Fruit fly (Drosophila melanogaster): ENCODE data around the gene arg.

DNA sequence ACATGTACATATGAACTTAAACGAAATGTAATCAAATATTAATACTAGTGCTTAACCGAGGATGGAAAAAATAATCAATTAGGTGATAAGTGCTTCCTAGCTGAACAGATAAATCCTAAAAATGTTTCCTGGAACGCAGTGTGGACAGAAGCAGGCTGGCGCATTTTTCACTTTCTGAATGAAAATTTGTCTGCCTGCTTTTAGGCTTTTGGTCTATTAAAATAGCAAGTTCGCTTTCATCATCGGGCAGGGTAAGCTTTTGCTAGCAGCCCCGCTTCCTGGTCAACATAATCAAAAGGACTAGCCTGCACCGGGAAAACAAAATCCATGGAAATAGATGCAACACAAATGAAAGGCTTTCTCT, 15.1 kb upstream of the arg start:
- no peak for TF ChIP-seq Mnt (GFP tag; optimal IDR thresholded peaks at IDR 0.05)
- no peak for TF ChIP-seq kay (GFP tag; ENCODE audit: borderline replicate concordance)
- no peak for TF ChIP-seq CG7045 (GFP tag; optimal IDR thresholded peaks at IDR 0.05)
- no peak for TF ChIP-seq Crg-1 (GFP tag; optimal IDR thresholded peaks at IDR 0.05)
- TF ChIP-seq CG1620 (GFP tag; optimal IDR thresholded peaks at IDR 0.05) = no peak
- no peak for TF ChIP-seq Clk (GFP tag; optimal IDR thresholded peaks at IDR 0.05)
- no peak for TF ChIP-seq pad (GFP tag; optimal IDR thresholded peaks at IDR 0.05)

Data from whole organism, adult.